Worm (Caenorhabditis elegans): ENCODE measurements around the gene ZK512.4.

The ZK512.4 gene

DNA sequence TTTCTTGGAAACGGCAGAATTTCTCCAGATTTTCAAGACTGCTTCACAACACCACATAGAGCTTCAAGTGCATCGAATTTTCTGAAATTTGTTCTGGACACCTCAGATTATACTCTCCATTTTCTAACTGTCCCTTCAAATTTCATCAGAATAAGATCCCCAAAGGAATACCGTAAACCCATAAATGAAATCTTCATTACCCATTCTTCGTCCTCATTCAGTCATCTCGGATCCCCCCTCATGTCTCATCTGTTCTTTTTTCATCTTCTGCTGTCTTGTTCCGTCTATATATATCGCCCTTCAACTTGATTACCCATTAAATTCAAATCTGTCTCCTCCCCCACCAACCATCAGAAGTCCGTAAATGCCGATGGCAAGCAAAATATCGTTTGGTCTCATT is 31.1 kb upstream of the ZK512.4 start:
- TF ChIP-seq F13H6.1 (tag; optimal IDR thresholded peaks at IDR 0.05) (no peak), mdl-1 (tag; optimal IDR thresholded peaks at IDR 0.05) (no peak), nhr-77 (tag; optimal IDR thresholded peaks at IDR 0.05) (no peak), nhr-21 (tag; optimal IDR thresholded peaks at IDR 0.05) (no peak), nhr-10 (tag; optimal IDR thresholded peaks at IDR 0.05) (no peak), egl-27 (tag; optimal IDR thresholded peaks at IDR 0.05) (no peak), ztf-4 (tag; optimal IDR thresholded peaks at IDR 0.05) (no peak), unc-62 (GFP tag; optimal IDR thresholded peaks at IDR 0.05) (no peak), nhr-12 (tag; optimal IDR thresholded peaks at IDR 0.05) (no peak), mbf-1 (tag; optimal IDR thresholded peaks at IDR 0.05) (no peak), Y55F3AM.14 (GFP tag; optimal IDR thresholded peaks at IDR 0.05) (no peak), nhr-6 (tag; optimal IDR thresholded peaks at IDR 0.05) (no peak), blmp-1 (tag; optimal IDR thresholded peaks at IDR 0.05; ENCODE audit: insufficient read depth) (no peak), sma-9 (GFP tag; optimal IDR thresholded peaks at IDR 0.05) (no peak), sma-9 (tag; optimal IDR thresholded peaks at IDR 0.05) (no peak), crh-2 (tag; optimal IDR thresholded peaks at IDR 0.05) (no peak), lin-39 (tag; optimal IDR thresholded peaks at IDR 0.05) (no peak), nhr-25 (tag; optimal IDR thresholded peaks at IDR 0.05) (no peak)

DNA sequence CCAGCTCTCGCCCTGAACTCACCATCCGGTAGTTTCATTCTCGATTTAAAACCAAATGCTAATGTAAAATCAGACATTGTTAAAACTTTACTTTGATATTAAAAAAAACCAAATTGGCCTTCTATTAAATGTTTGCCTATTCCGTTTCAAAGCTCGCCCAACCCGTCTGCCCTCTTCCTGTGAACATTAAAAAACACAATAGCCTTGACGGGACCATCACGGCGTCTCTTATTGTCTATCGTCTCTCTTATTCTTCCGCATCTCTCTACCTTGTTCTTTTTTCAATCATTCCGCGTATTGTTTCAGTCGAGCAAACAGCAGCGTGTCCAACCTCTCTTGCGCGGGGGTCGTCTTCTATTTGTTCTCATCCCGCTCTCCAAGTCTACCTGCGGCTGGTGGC is 30.5 kb upstream of the ZK512.4 start, which contains the start of gene ZK512.1:
ZK512.1 (plus strand) TSS at position 301 of the 400 bp plus-strand sequence.
- TF ChIP-seq C34F6.9 (tag; optimal IDR thresholded peaks at IDR 0.05): no peak
- no peak for TF ChIP-seq ztf-1 (GFP tag; conservative IDR thresholded peaks at IDR 0.05)
- TF ChIP-seq egl-27 (tag; optimal IDR thresholded peaks at IDR 0.05): no peak
- TF ChIP-seq mdl-1 (tag; optimal IDR thresholded peaks at IDR 0.05): no peak
- no peak for TF ChIP-seq nhr-11 (tag; optimal IDR thresholded peaks at IDR 0.05)
- no peak for TF ChIP-seq aly-2 (tag; optimal IDR thresholded peaks at IDR 0.05)
- TF ChIP-seq unc-62 (GFP tag; optimal IDR thresholded peaks at IDR 0.05): no peak
- TF ChIP-seq lin-39 (tag; optimal IDR thresholded peaks at IDR 0.05): no peak
- no peak for TF ChIP-seq F13H6.1 (tag; optimal IDR thresholded peaks at IDR 0.05)
- TF ChIP-seq nhr-6 (tag; optimal IDR thresholded peaks at IDR 0.05): no peak
- TF ChIP-seq zag-1 (tag; optimal IDR thresholded peaks at IDR 0.05): no peak
- TF ChIP-seq nhr-237 (tag; optimal IDR thresholded peaks at IDR 0.05): no peak

DNA sequence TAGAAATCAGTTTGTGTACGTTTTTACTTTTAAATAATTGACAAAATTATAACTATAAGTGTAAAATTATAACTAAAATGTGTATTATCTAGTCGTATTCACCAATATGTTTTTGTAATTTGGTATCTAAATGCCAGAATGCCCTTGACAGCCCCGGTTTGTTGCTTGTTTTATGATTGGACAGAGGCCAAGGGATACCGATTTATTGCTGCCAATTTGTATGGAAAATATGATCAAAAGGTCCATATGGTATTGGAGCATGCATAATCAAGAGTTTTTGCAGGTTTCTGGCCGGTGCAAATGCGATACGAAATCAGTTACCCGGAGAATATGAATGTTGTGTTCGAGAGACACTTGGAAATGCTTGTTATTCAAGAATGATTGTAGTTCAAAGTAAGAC is 29.4 kb upstream of the ZK512.4 start:
- no peak for TF ChIP-seq sma-9 (GFP tag; optimal IDR thresholded peaks at IDR 0.05)
- no peak for TF ChIP-seq sma-9 (tag; optimal IDR thresholded peaks at IDR 0.05)
- TF ChIP-seq ZK546.5 (tag; optimal IDR thresholded peaks at IDR 0.05): no peak
- TF ChIP-seq ztf-1 (GFP tag; conservative IDR thresholded peaks at IDR 0.05): no peak
- no peak for TF ChIP-seq alr-1 (tag; optimal IDR thresholded peaks at IDR 0.05)

DNA sequence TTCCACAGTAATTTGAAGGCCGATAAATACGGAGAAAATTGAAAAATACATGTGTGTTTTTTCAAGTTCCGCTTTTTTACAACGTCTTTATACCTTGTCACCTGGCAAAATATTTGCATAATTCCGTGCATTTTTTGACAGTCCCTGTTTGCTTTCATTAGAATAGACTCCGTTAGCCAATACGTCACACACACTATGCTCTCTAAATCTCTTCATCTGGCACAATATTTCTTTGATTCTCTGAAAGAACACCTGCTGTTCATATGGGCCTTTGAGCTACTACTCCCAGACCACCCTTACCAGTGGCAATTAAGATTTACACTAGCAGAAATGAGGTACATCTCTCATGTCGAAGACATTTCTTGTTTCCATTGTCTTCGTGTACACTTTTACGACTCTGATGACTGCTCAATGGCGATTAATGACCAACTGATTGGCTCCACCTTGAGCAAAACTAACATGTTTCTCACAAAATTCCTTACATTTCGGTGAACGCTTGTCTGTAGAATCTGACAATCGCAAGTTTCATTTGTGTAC is 26.8 kb upstream of the ZK512.4 start, which contains the start of gene grl-11:
grl-11 (minus strand) TSS at position 51 of the 537 bp plus-strand sequence.
- no peak for TF ChIP-seq unc-62 (GFP tag; optimal IDR thresholded peaks at IDR 0.05)
- no peak for TF ChIP-seq nhr-6 (tag; optimal IDR thresholded peaks at IDR 0.05)
- TF ChIP-seq F13H6.1 (tag; optimal IDR thresholded peaks at IDR 0.05): no peak
- TF ChIP-seq dmd-4 (tag; optimal IDR thresholded peaks at IDR 0.05): no peak
- TF ChIP-seq sma-3 (GFP tag; optimal IDR thresholded peaks at IDR 0.05): no peak
- no peak for TF ChIP-seq lin-39 (tag; optimal IDR thresholded peaks at IDR 0.05)
- no peak for TF ChIP-seq mbf-1 (tag; optimal IDR thresholded peaks at IDR 0.05)
- no peak for TF ChIP-seq nhr-25 (tag; optimal IDR thresholded peaks at IDR 0.05)
- TF ChIP-seq nhr-10 (tag; optimal IDR thresholded peaks at IDR 0.05): no peak
- TF ChIP-seq unc-55 (GFP tag; optimal IDR thresholded peaks at IDR 0.05): no peak

DNA sequence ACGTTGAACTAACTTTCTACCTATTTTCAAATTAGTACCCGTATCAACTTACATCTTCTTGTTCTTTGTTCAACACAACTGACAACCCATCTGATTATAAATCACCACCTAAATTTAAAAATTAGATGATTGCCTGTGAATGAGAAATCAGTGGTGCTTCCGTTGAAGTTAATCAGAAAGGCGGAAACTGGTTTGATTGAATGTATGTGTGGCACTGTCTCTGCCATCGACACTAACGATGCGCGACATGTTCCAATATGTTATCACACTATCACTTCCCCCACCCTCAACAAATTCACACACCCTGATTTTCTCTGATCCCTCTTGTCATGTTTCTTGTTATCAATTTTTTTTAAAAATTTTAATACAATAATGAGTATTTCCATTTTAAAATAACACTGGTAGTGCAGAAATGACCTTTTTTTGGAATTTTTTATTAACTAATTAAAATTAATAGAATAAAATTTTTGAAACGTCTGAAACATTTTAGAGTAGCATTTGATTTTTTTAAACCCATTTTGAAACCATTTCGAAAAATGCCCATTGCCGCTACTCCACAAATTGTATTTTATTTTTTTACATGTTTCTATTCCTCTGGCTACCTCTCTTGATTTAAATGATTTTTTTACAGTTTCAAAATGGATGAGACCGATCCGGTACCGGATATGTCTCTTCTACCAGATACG is 26.1 kb upstream of the ZK512.4 start, which contains the start of gene ced-11:
ced-11 (plus strand) TSS at position 636 of the 686 bp plus-strand sequence.
- TF ChIP-seq sma-3 (GFP tag; optimal IDR thresholded peaks at IDR 0.05) (peak; percentile 7), sma-9 (GFP tag; optimal IDR thresholded peaks at IDR 0.05) (peak; percentile 1), sma-9 (tag; optimal IDR thresholded peaks at IDR 0.05) (no peak), mdl-1 (tag; optimal IDR thresholded peaks at IDR 0.05) (no peak)

DNA sequence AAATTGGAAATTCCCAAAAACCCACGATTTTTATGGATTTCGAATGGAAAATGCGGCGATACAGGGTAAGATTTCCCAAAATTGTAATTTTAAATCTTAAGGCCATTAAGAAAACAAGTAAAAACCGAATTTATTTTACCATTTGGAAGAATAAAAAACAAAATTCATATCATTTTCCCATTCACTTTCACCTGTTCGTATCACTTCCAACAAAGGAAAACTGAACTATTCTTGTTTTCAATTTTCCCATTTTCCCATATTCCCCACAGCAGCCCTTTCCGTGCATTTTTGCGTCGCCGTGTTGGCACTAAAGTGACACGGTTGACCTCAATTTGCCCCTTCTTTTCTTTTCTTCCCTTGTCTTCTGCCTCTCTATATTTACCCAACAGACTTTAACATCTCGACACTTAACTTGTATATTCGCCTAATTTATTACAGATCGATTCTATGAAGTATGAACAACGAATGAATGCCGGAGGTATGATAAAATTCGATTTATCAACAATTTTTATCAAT is 19.3 kb upstream of the ZK512.4 start, which contains the start of gene sec-16A.1:
sec-16A.1 (plus strand) TSS at position 51 of the 516 bp plus-strand sequence.
- TF ChIP-seq nhr-21 (tag; optimal IDR thresholded peaks at IDR 0.05) (no peak), nhr-77 (tag; optimal IDR thresholded peaks at IDR 0.05) (no peak), gmeb-1 (tag; optimal IDR thresholded peaks at IDR 0.05) (peak; percentile 42), sma-3 (GFP tag; optimal IDR thresholded peaks at IDR 0.05) (peak; percentile 55), crh-2 (tag; optimal IDR thresholded peaks at IDR 0.05) (peak; percentile 23), ama-1 (optimal IDR thresholded peaks at IDR 0.05) (no peak), mbf-1 (tag; optimal IDR thresholded peaks at IDR 0.05) (no peak), blmp-1 (tag; optimal IDR thresholded peaks at IDR 0.05; ENCODE audit: insufficient read depth) (peak; percentile 83), ztf-4 (tag; optimal IDR thresholded peaks at IDR 0.05) (no peak), elt-1 (tag; optimal IDR thresholded peaks at IDR 0.05) (no peak), sma-9 (GFP tag; optimal IDR thresholded peaks at IDR 0.05) (peak; percentile 32), sma-9 (tag; optimal IDR thresholded peaks at IDR 0.05) (no peak), aly-2 (tag; optimal IDR thresholded peaks at IDR 0.05) (no peak), ceh-16 (tag; optimal IDR thresholded peaks at IDR 0.05) (no peak), nhr-129 (tag; optimal IDR thresholded peaks at IDR 0.05) (peak; percentile 27), nhr-237 (tag; optimal IDR thresholded peaks at IDR 0.05) (no peak), peb-1 (tag; optimal IDR thresholded peaks at IDR 0.05) (no peak), ZK546.5 (tag; optimal IDR thresholded peaks at IDR 0.05) (no peak), ztf-11 (tag; optimal IDR thresholded peaks at IDR 0.05) (no peak), lsy-2 (tag; optimal IDR thresholded peaks at IDR 0.05) (peak in 1 of 2 experiments; percentile 49), snpc-4 (tag; optimal IDR thresholded peaks at IDR 0.05) (no peak), C34F6.9 (tag; optimal IDR thresholded peaks at IDR 0.05) (peak; percentile 9), nhr-6 (tag; optimal IDR thresholded peaks at IDR 0.05) (no peak)
